Worm (Caenorhabditis elegans) whole organism, L4 larva: Measurements from ENCODE around the gene F52B10.3.

Source experiments
- R02D3.7 ChIP-seq: fragments of 150-350 bp; sonication (generic microtip); optimal IDR thresholded peaks from 3 replicates; lab custom pipeline; 2014; ENCODE audit warnings: missing biosample characterization, missing genetic modification characterization
- fkh-10 ChIP-seq: fragments of 150-350 bp; optimal IDR thresholded peaks from 2 replicates; lab custom pipeline; 2014; ENCODE audit warnings: missing biosample characterization, missing genetic modification reagents, missing genetic modification characterization
- lim-7 ChIP-seq: fragments of 200-800 bp; sonication (Bioruptor generic); IDR thresholded peaks from 2 replicates; pipeline ENCODE4 v1.3.6; 2022; ENCODE audit warnings: missing genetic modification characterization, missing compliant biosample characterization
- php-3 ChIP-seq: fragments of 200-800 bp; sonication (Bioruptor generic); IDR thresholded peaks from 2 replicates; pipeline ENCODE4 v1.3.6; 2022; ENCODE audit warnings: missing genetic modification reagents, missing genetic modification characterization, missing compliant biosample characterization
- unc-39 ChIP-seq: sonication (generic microtip); optimal IDR thresholded peaks from 2 replicates; lab custom pipeline; 2017; ENCODE audit warnings: missing biosample characterization, missing genetic modification characterization

DNA sequence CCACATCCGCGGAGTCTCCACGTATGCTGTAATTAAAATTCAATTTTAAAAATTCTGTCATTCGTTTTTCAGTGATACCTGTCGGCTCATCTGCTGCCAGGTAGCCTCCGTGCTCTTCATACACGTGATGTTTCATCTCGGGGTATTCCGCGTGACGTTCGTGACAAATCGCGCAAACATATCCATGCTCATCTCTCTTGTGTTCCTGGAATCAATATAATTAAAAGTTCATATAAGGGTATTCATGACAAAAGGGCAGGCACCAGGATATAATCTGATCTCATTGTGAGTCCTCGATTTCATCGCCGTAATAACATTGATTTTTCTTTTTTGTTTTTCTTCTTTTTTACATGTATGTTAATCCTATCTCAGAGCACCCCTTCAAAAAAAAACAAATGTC lies 44.2 kb downstream of the F52B10.3 start:
- no peak for TF ChIP-seq lim-7 (GFP tag; lab: Robert Waterston, UW)
- TF ChIP-seq php-3 (GFP tag; lab: Robert Waterston, UW), result no peak
- no peak for TF ChIP-seq R02D3.7
- TF ChIP-seq fkh-10, result no peak
- no peak for TF ChIP-seq unc-39
